Fruit fly (Drosophila melanogaster): ENCODE measurements around the gene phtm.

DNA sequence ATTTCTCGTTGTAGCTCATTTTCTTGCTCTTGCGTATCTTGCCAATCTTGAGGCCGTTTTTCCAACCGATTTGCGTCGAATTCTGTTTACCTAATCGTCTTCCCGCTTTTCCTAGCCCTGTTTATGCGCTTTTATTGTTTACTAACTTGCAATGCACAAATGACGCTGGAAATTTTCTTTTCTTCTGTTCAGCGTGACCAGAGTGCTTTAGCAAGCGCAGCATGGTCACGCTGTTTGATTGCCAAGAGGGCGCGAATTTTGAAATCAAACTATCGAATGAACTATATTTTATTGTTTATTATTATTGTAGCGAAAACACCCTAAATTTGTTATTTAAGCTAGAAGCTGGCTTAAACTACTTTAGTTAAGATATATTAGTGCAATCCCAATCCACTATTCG lies 35.3 kb upstream of the phtm start, which contains the start of gene Hou:
- TF ChIP-seq kay (GFP tag; ENCODE audit: borderline replicate concordance) (no peak), Mnt (GFP tag; optimal IDR thresholded peaks at IDR 0.05) (no peak), pad (GFP tag; optimal IDR thresholded peaks at IDR 0.05) (no peak), tj (GFP tag; optimal IDR thresholded peaks at IDR 0.05) (no peak), cnc (optimal IDR thresholded peaks at IDR 0.05) (no peak), bab1 (GFP tag; optimal IDR thresholded peaks at IDR 0.05) (peak; percentile 37)

All from whole organism, adult.